Worm (Caenorhabditis elegans) whole organism, L2 larva: ENCODE results near the gene F32G8.2.

Experiments
- elt-1 ChIP-seq: fragments of 150-350 bp; optimal IDR thresholded peaks from 2 replicates; lab custom pipeline; 2014; ENCODE audit warnings: missing biosample characterization, missing genetic modification characterization
- lin-13 ChIP-seq: fragments of 150-350 bp; optimal IDR thresholded peaks from 2 replicates; lab custom pipeline; 2014; ENCODE audit warnings: missing biosample characterization, missing genetic modification reagents, missing genetic modification characterization
- lin-39 ChIP-seq: fragments of 150-350 bp; optimal IDR thresholded peaks from 2 replicates; lab custom pipeline; 2014; ENCODE audit warnings: missing biosample characterization, missing genetic modification reagents, missing genetic modification characterization
- unc-39 ChIP-seq: fragments of 150-350 bp; optimal IDR thresholded peaks from 2 replicates; lab custom pipeline; 2014; ENCODE audit warnings: missing biosample characterization, missing genetic modification characterization

- TF ChIP-seq elt-1 (tag; lab: Kevin White, UChicago) (no peak), unc-39 (tag; lab: Kevin White, UChicago) (no peak), lin-39 (no peak), lin-13 (GFP tag; lab: Kevin White, UChicago) (no peak)
These were observed 47.4 kb downstream of the F32G8.2 start, which contains the start of gene T21C9.13 for ce11 chrV:10597234-10597633.
